Fruit fly (Drosophila melanogaster): ENCODE measurements around the gene CG3999.

The CG3999 gene

dm6 chr3R:10251218-10251617 is at the start of gene CG3999:
Gene CG3999, plus strand, starts transcription at chr3R:10251518.
- TF ChIP-seq CG8478 (optimal IDR thresholded peaks at IDR 0.05) (no peak), EcR (GFP tag; optimal IDR thresholded peaks at IDR 0.05) (no peak), pan (optimal IDR thresholded peaks at IDR 0.05) (no peak), usp (GFP tag; optimal IDR thresholded peaks at IDR 0.05) (no peak), Dll (optimal IDR thresholded peaks at IDR 0.05) (no peak), psq (optimal IDR thresholded peaks at IDR 0.05) (no peak)

DNA sequence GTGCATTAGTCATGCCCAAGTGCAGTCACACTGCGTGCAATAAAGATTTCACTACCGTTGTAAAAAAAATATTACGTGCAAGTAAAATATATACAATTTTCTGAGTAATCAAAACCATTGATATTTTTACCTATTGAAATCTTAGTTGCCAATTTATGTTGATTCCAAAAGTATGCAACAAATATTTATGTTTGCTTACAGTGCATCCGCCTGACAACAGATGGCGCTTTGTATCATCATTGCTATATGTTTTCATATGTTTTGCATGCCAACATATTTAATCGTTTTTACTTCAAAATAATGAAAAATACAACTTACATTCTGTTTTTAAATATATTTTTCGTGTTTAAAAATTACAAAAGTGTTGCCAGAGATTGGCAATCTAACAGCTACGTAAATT is 47.8 kb upstream of the CG3999 start:
- TF ChIP-seq psq (optimal IDR thresholded peaks at IDR 0.05): no peak

DNA sequence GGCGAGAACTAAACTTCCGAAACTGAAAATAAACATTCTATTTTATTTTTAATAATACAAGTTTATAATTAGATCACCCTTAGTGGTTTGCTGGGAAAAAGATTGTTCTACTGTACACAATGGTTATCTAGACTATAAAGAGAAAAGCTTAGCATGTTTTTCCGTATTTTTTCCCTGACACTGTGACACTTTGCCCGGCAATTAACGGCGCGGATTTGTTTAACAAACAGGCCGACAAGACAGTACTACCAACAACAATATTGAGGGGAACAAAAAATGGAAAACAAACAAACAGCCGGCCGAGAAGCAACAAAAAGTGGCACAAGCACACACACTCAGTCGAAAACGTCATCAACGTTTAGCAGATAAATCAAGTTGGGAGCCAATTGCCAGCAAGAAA is 44.6 kb upstream of the CG3999 start:
- TF ChIP-seq pan (optimal IDR thresholded peaks at IDR 0.05) (no peak), usp (GFP tag; optimal IDR thresholded peaks at IDR 0.05) (no peak), psq (optimal IDR thresholded peaks at IDR 0.05) (no peak), CG8478 (optimal IDR thresholded peaks at IDR 0.05) (no peak), EcR (GFP tag; optimal IDR thresholded peaks at IDR 0.05) (no peak), Dll (optimal IDR thresholded peaks at IDR 0.05) (no peak)

dm6 chr3R:10212799-10213198 is 38.5 kb upstream of the CG3999 start, which contains the start of gene Timp:
Gene Timp, minus strand, starts transcription at chr3R:10213007.
- TF ChIP-seq EcR (GFP tag; optimal IDR thresholded peaks at IDR 0.05) (no peak), usp (GFP tag; optimal IDR thresholded peaks at IDR 0.05) (no peak)

dm6 chr3R:10213430-10213829 is 37.9 kb upstream of the CG3999 start:
- TF ChIP-seq EcR (GFP tag; optimal IDR thresholded peaks at IDR 0.05): no peak
- TF ChIP-seq Dll (optimal IDR thresholded peaks at IDR 0.05): no peak
- TF ChIP-seq psq (optimal IDR thresholded peaks at IDR 0.05): no peak
- TF ChIP-seq pan (optimal IDR thresholded peaks at IDR 0.05): no peak
- TF ChIP-seq usp (GFP tag; optimal IDR thresholded peaks at IDR 0.05): no peak
- TF ChIP-seq CG8478 (optimal IDR thresholded peaks at IDR 0.05): no peak

- TF ChIP-seq psq (optimal IDR thresholded peaks at IDR 0.05): no peak
- no peak for TF ChIP-seq pan (optimal IDR thresholded peaks at IDR 0.05)
- no peak for TF ChIP-seq Dll (optimal IDR thresholded peaks at IDR 0.05)
- no peak for TF ChIP-seq EcR (GFP tag; optimal IDR thresholded peaks at IDR 0.05)
- no peak for TF ChIP-seq CG8478 (optimal IDR thresholded peaks at IDR 0.05)
- no peak for TF ChIP-seq usp (GFP tag; optimal IDR thresholded peaks at IDR 0.05)
Measured at dm6 chr3R:10217998-10218397, 33.3 kb upstream of the CG3999 start.

DNA sequence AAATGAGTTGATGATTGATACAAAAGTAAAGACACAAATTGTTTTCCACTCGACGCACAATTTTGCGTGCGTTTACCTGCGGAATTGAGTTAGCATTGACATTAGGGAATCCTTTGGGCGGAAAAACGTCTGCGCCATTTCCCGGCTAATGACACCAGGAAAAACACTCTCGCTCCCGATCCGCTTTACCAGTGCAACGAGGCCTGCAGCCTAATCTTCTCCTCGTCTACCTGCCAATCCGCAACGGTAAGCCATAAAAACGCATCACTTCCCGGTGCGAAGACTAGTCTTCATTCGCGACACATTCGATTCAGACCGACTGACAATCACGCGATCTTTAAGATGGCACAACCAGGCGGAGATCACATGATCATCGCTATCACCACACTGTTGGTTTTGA is 28.9 kb upstream of the CG3999 start, which contains the start of gene CG12420:
TSS of gene CG12420 (plus strand) at position 283 of the 400 bp plus-strand sequence.
- no peak for TF ChIP-seq CG8478 (optimal IDR thresholded peaks at IDR 0.05)
- TF ChIP-seq EcR (GFP tag; optimal IDR thresholded peaks at IDR 0.05): no peak
- no peak for TF ChIP-seq usp (GFP tag; optimal IDR thresholded peaks at IDR 0.05)
- TF ChIP-seq pan (optimal IDR thresholded peaks at IDR 0.05): no peak
- no peak for TF ChIP-seq psq (optimal IDR thresholded peaks at IDR 0.05)
- no peak for TF ChIP-seq Dll (optimal IDR thresholded peaks at IDR 0.05)

dm6 chr3R:10224594-10224993 is 26.7 kb upstream of the CG3999 start, which contains the start of the genes CG12817 and CG34107:
Gene CG12817, minus strand, starts transcription at chr3R:10224725.
Gene CG34107, plus strand, starts transcription at chr3R:10224909.
- no peak for TF ChIP-seq CG8478 (optimal IDR thresholded peaks at IDR 0.05)
- TF ChIP-seq pan (optimal IDR thresholded peaks at IDR 0.05): no peak
- no peak for TF ChIP-seq psq (optimal IDR thresholded peaks at IDR 0.05)
- no peak for TF ChIP-seq EcR (GFP tag; optimal IDR thresholded peaks at IDR 0.05)

DNA sequence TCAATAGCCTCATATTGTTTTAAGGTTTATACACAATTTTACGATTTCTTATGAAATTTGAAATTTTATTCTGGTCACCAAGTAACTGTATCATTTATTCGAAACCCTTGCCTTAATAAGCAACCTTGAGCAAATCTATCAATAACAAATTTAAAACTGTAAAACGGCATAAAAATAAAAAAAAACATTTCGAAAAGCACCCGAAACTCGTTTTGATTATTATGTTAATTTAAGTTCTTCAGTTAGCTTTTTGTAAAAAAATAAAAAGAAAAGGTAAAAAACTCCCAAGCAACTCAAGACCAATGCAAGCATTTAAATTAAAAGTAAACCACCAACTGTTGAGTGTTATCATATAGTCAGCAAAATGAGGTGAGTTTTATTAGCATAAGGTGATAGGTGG is 25.9 kb upstream of the CG3999 start, which contains the start of gene CG42795:
TSS of gene CG42795 (plus strand) at position 301 of the 400 bp plus-strand sequence.
- no peak for TF ChIP-seq pan (optimal IDR thresholded peaks at IDR 0.05)
- no peak for TF ChIP-seq psq (optimal IDR thresholded peaks at IDR 0.05)
- no peak for TF ChIP-seq EcR (GFP tag; optimal IDR thresholded peaks at IDR 0.05)
- no peak for TF ChIP-seq Dll (optimal IDR thresholded peaks at IDR 0.05)
- TF ChIP-seq CG8478 (optimal IDR thresholded peaks at IDR 0.05): no peak
- no peak for TF ChIP-seq usp (GFP tag; optimal IDR thresholded peaks at IDR 0.05)

DNA sequence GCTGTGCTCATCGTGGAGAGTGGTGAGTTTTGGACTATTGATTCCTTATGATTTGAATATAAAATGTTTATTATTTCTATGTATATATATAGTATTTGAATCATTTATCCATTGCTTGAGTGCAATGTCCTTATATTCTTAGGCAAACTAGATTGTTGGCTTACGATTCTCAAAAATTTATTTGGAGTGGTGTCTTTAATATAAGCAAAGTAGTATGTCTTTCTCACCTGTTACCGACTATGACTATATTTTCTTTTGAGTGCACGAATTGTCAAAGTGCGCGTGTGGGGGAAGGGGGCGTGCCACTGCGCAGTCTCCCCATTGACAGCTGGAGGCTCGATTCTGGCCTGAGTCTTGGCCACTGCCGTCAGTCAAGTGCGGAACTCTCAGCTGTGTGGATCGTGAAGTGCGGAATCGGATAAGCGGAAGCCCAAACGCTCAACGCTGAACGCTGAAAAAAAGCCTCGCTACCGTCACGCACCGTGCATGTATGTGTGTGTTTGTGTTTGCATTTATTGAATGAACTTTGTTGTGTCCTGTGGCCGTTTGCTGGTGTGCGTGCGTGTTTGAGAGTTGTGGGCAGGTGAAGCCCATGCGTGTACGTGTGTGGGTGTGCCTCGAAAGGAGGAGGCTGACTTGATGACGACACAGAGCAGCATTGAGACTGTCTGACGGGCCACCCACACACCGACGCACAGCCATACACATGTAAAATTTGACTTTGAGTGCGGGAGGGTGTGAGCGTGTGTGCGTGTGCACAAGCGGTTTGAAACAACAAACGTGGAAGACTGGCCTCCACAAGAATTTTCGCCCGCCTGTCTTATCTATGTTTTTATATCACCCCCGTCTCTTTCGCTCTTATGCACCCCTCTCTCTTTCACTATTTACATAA is 24.9 kb upstream of the CG3999 start:
- no peak for TF ChIP-seq pan (optimal IDR thresholded peaks at IDR 0.05)

DNA sequence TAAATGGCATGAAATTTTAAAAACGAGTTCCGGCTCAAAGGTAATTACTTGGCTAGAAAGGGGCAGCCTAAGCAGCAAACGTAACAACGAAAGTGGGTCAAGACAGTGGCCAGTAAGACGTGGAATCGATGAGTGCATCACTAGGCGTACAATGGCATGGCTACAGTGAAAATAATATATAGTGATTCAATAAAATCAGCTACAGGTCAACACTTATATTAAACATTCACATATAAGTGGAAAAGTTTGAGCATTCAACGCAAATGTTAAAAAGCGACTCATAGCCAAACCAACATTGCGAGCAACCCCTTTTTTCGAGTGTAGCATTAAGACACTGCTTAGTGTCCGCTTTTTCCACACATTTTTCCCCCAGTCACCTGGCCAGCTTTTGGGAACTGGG is 23.3 kb upstream of the CG3999 start:
- no peak for TF ChIP-seq EcR (GFP tag; optimal IDR thresholded peaks at IDR 0.05)
- TF ChIP-seq psq (optimal IDR thresholded peaks at IDR 0.05): no peak
- no peak for TF ChIP-seq usp (GFP tag; optimal IDR thresholded peaks at IDR 0.05)
- TF ChIP-seq CG8478 (optimal IDR thresholded peaks at IDR 0.05): no peak
- no peak for TF ChIP-seq pan (optimal IDR thresholded peaks at IDR 0.05)
- TF ChIP-seq Dll (optimal IDR thresholded peaks at IDR 0.05): no peak

DNA sequence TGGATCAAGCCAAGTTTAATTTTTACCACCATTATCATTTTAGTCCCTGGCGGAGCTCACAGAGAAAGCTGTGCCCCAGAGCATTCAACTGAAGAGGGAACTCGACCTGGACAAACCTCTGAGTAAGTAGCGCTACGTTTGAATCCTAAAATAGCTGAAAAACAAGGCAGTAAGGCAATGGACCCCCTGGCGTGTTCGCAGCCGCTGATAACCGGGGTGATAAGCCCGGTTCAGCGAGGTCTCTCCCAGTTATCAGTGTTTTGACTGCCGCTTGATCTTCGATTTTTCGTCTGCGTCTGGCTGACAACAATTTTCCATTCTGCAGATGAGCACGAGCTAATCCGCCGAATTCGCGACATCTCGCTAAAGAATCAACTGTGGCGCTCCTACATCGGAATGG is 528 bp downstream of the CG3999 start:
- TF ChIP-seq Dll (optimal IDR thresholded peaks at IDR 0.05) (no peak), CG8478 (optimal IDR thresholded peaks at IDR 0.05) (no peak), psq (optimal IDR thresholded peaks at IDR 0.05) (no peak), EcR (GFP tag; optimal IDR thresholded peaks at IDR 0.05) (no peak), usp (GFP tag; optimal IDR thresholded peaks at IDR 0.05) (no peak), pan (optimal IDR thresholded peaks at IDR 0.05) (no peak)

dm6 chr3R:10261800-10262199 is 10.5 kb downstream of the CG3999 start, which contains the start of the genes Sirt6 and pont:
Gene Sirt6, minus strand, starts transcription at chr3R:10261849.
Gene pont, plus strand, starts transcription at chr3R:10262123.
- no peak for TF ChIP-seq pan (optimal IDR thresholded peaks at IDR 0.05)
- no peak for TF ChIP-seq usp (GFP tag; optimal IDR thresholded peaks at IDR 0.05)
- TF ChIP-seq CG8478 (optimal IDR thresholded peaks at IDR 0.05): no peak
- no peak for TF ChIP-seq Dll (optimal IDR thresholded peaks at IDR 0.05)
- TF ChIP-seq psq (optimal IDR thresholded peaks at IDR 0.05): no peak
- no peak for TF ChIP-seq EcR (GFP tag; optimal IDR thresholded peaks at IDR 0.05)
